Worm (Caenorhabditis elegans) whole organism, young adult: ENCODE data around the gene B0001.8.

Source experiments
- D2030.7 ChIP-seq: fragments of 200-800 bp; sonication (Bioruptor generic); IDR thresholded peaks from 2 replicates; pipeline ENCODE4 v1.3.6; 2022; ENCODE audit warnings: missing genetic modification reagents, missing genetic modification characterization, missing compliant biosample characterization
- F33H1.4 ChIP-seq: fragments of 200-800 bp; sonication (Bioruptor generic); IDR thresholded peaks from 2 replicates; pipeline ENCODE4 v1.3.6; 2022; ENCODE audit warnings: missing genetic modification reagents, missing genetic modification characterization, missing compliant biosample characterization
- F39B2.1 ChIP-seq: fragments of 200-800 bp; sonication (Bioruptor generic); IDR thresholded peaks from 2 replicates; pipeline ENCODE4 v1.3.6; 2022; ENCODE audit warnings: missing genetic modification reagents, missing genetic modification characterization, missing compliant biosample characterization
- F55B11.4 ChIP-seq: sonication (generic microtip); optimal IDR thresholded peaks from 2 replicates; lab custom pipeline; 2016; ENCODE audit warnings: missing compliant biosample characterization, missing genetic modification characterization, borderline replicate concordance; ENCODE audit not compliant: insufficient read depth
- K12H6.12 ChIP-seq: fragments of 200-800 bp; sonication (Bioruptor generic); optimal IDR thresholded peaks from 2 replicates; lab custom pipeline; 2018; ENCODE audit warnings: mild to moderate bottlenecking, missing genetic modification characterization, missing compliant biosample characterization
- Y67H2A.10 ChIP-seq: fragments of 200-800 bp; sonication (Bioruptor generic); conservative IDR thresholded peaks from 2 replicates; pipeline ENCODE4 v1.3.6; 2022; ENCODE audit warnings: missing genetic modification reagents, missing genetic modification characterization, missing compliant biosample characterization
- Y79H2A.3 ChIP-seq: fragments of 200-800 bp; sonication (Bioruptor generic); conservative IDR thresholded peaks from 2 replicates; pipeline ENCODE4 v1.3.6; 2022; ENCODE audit warnings: missing genetic modification reagents, missing genetic modification characterization, missing compliant biosample characterization
- ZK185.1 ChIP-seq: sonication (generic microtip); optimal IDR thresholded peaks from 2 replicates; lab custom pipeline; 2016; ENCODE audit warnings: mild to moderate bottlenecking, missing genetic modification characterization, missing compliant biosample characterization; ENCODE audit not compliant: poor library complexity, severe bottlenecking
- aptf-2 ChIP-seq: fragments of 200-800 bp; sonication (Bioruptor generic); conservative IDR thresholded peaks from 2 replicates; pipeline ENCODE4 v1.3.6; 2022; ENCODE audit warnings: missing genetic modification reagents, missing genetic modification characterization, missing compliant biosample characterization
- aptf-3 ChIP-seq: fragments of 200-800 bp; sonication (Bioruptor generic); IDR thresholded peaks from 2 replicates; pipeline ENCODE4 v1.3.6; 2022; ENCODE audit warnings: missing genetic modification characterization, missing compliant biosample characterization
- atf-7 ChIP-seq: sonication (generic microtip); optimal IDR thresholded peaks from 2 replicates; lab custom pipeline; 2017; ENCODE audit warnings: mild to moderate bottlenecking, missing genetic modification characterization, missing compliant biosample characterization
- attf-5 ChIP-seq: fragments of 200-800 bp; sonication (Bioruptor generic); optimal IDR thresholded peaks from 2 replicates; lab custom pipeline; 2018; ENCODE audit warnings: mild to moderate bottlenecking, missing genetic modification characterization, missing compliant biosample characterization
- cebp-1 ChIP-seq, 2 experiments: fragments of 200-800 bp in 1 of 2; sonication (Bioruptor generic) in 1 of 2; sonication (generic microtip) in 1 of 2; IDR thresholded peaks in 1 of 2; optimal IDR thresholded peaks in 1 of 2; 2 replicates each; pipeline versions ENCODE4 v1.3.6 to Lab custom; 2017 to 2022; ENCODE audit warnings: missing compliant biosample characterization in 2 of 2, missing genetic modification characterization in 2 of 2, mild to moderate bottlenecking in 1 of 2, missing genetic modification reagents in 1 of 2, moderate library complexity in 1 of 2
- cebp-2 ChIP-seq: fragments of 200-800 bp; sonication (Bioruptor generic); IDR thresholded peaks from 2 replicates; pipeline ENCODE4 v1.3.6; 2022; ENCODE audit warnings: missing genetic modification characterization, missing compliant biosample characterization
- ceh-100 ChIP-seq: fragments of 200-800 bp; sonication (Bioruptor generic); IDR thresholded peaks from 2 replicates; pipeline ENCODE4 v1.3.6; 2022; ENCODE audit warnings: missing genetic modification reagents, missing genetic modification characterization, missing compliant biosample characterization
- ceh-40 ChIP-seq: fragments of 200-800 bp; sonication (Bioruptor generic); IDR thresholded peaks from 2 replicates; pipeline ENCODE4 v1.3.6; 2022; ENCODE audit warnings: missing genetic modification characterization, missing compliant biosample characterization
- ceh-58 ChIP-seq: fragments of 200-800 bp; sonication (Bioruptor generic); IDR thresholded peaks from 2 replicates; pipeline ENCODE4 v1.3.6; 2022; ENCODE audit warnings: missing genetic modification characterization, missing compliant biosample characterization
- dox-1 ChIP-seq: fragments of 200-800 bp; sonication (Bioruptor generic); IDR thresholded peaks from 2 replicates; pipeline ENCODE4 v1.3.6; 2022; ENCODE audit warnings: missing genetic modification reagents, missing genetic modification characterization, missing compliant biosample characterization
- egl-44 ChIP-seq: fragments of 200-800 bp; sonication (Bioruptor generic); IDR thresholded peaks from 2 replicates; pipeline ENCODE4 v1.3.6; 2022; ENCODE audit warnings: missing genetic modification reagents, missing genetic modification characterization, missing compliant biosample characterization
- egrh-3 ChIP-seq: fragments of 200-800 bp; sonication (Bioruptor generic); IDR thresholded peaks from 2 replicates; pipeline ENCODE4 v1.3.6; 2022; ENCODE audit warnings: missing genetic modification reagents, missing genetic modification characterization, missing compliant biosample characterization
- ekl-4 ChIP-seq: fragments of 200-800 bp; sonication (Bioruptor generic); IDR thresholded peaks from 2 replicates; pipeline ENCODE4 v1.3.6; 2022; ENCODE audit warnings: missing genetic modification reagents, missing genetic modification characterization, missing compliant biosample characterization
- fkh-3 ChIP-seq: sonication (generic microtip); optimal IDR thresholded peaks from 2 replicates; lab custom pipeline; 2016; ENCODE audit warnings: mild to moderate bottlenecking, missing genetic modification characterization, missing compliant biosample characterization
- gei-17 ChIP-seq: fragments of 200-800 bp; sonication (Bioruptor generic); optimal IDR thresholded peaks from 2 replicates; lab custom pipeline; 2018; ENCODE audit warnings: mild to moderate bottlenecking, missing genetic modification characterization, missing compliant biosample characterization
- hsf-1 ChIP-seq: fragments of 200-800 bp; sonication (Bioruptor generic); IDR thresholded peaks from 2 replicates; pipeline ENCODE4 v1.3.6; 2022; ENCODE audit warnings: missing genetic modification reagents, missing genetic modification characterization, missing compliant biosample characterization
- madf-6 ChIP-seq: fragments of 200-800 bp; sonication (Bioruptor generic); IDR thresholded peaks from 2 replicates; pipeline ENCODE4 v1.3.6; 2022; ENCODE audit warnings: missing genetic modification reagents, missing genetic modification characterization, missing compliant biosample characterization
- mel-28 ChIP-seq: sonication (generic microtip); optimal IDR thresholded peaks from 2 replicates; lab custom pipeline; 2016; ENCODE audit warnings: borderline replicate concordance, mild to moderate bottlenecking, missing genetic modification characterization, missing compliant biosample characterization
- mes-4 ChIP-seq: sonication (generic microtip); optimal IDR thresholded peaks from 2 replicates; lab custom pipeline; 2016; ENCODE audit warnings: missing genotype, missing genetic modification characterization, missing compliant biosample characterization
- mxl-1 ChIP-seq: sonication (generic microtip); optimal IDR thresholded peaks from 2 replicates; lab custom pipeline; 2016; ENCODE audit warnings: missing genetic modification characterization, missing compliant biosample characterization
- nhr-27 ChIP-seq: fragments of 200-800 bp; sonication (Bioruptor generic); optimal IDR thresholded peaks from 2 replicates; lab custom pipeline; 2018; ENCODE audit warnings: mild to moderate bottlenecking, missing genetic modification characterization, moderate library complexity, missing compliant biosample characterization
- pbrm-1 ChIP-seq: fragments of 200-800 bp; sonication (Bioruptor generic); IDR thresholded peaks from 2 replicates; pipeline ENCODE4 v1.3.6; 2022; ENCODE audit warnings: missing genetic modification reagents, missing genetic modification characterization, missing compliant biosample characterization
- sdz-38 ChIP-seq: sonication (generic microtip); optimal IDR thresholded peaks from 2 replicates; lab custom pipeline; 2016; ENCODE audit warnings: missing genotype, missing genetic modification characterization, missing compliant biosample characterization
- sea-2 ChIP-seq: fragments of 200-800 bp; sonication (Bioruptor generic); IDR thresholded peaks from 2 replicates; pipeline ENCODE4 v1.3.6; 2022; ENCODE audit warnings: missing genetic modification characterization, missing compliant biosample characterization
- snpc-1.1 ChIP-seq: sonication (generic microtip); optimal IDR thresholded peaks from 2 replicates; lab custom pipeline; 2017; ENCODE audit warnings: missing genetic modification characterization, mild to moderate bottlenecking, missing compliant biosample characterization, antibody characterized with exemption, moderate library complexity, missing genotype, missing genetic modification reagents; ENCODE audit not compliant: insufficient read depth
- snpc-3.4 ChIP-seq: sonication (generic microtip); optimal IDR thresholded peaks from 2 replicates; lab custom pipeline; 2017; ENCODE audit warnings: missing genetic modification characterization, mild to moderate bottlenecking, missing compliant biosample characterization, antibody characterized with exemption, moderate library complexity, missing genotype, missing genetic modification reagents
- somi-1 ChIP-seq: fragments of 200-800 bp; sonication (Bioruptor generic); optimal IDR thresholded peaks from 2 replicates; lab custom pipeline; 2018; ENCODE audit warnings: mild to moderate bottlenecking, missing genetic modification characterization, missing compliant biosample characterization
- sptf-2 ChIP-seq: fragments of 200-800 bp; sonication (Bioruptor generic); optimal IDR thresholded peaks from 2 replicates; lab custom pipeline; 2018; ENCODE audit warnings: mild to moderate bottlenecking, missing genetic modification characterization, missing compliant biosample characterization
- ztf-25 ChIP-seq: fragments of 200-800 bp; sonication (Bioruptor generic); IDR thresholded peaks from 2 replicates; pipeline ENCODE4 v1.3.6; 2022; ENCODE audit warnings: missing genetic modification reagents, missing genetic modification characterization, missing compliant biosample characterization
- ztf-26 ChIP-seq: sonication (generic microtip); optimal IDR thresholded peaks from 2 replicates; lab custom pipeline; 2017; ENCODE audit warnings: missing genetic modification characterization, missing compliant biosample characterization
- ztf-6 ChIP-seq: fragments of 200-800 bp; sonication (Bioruptor generic); IDR thresholded peaks from 2 replicates; pipeline ENCODE4 v1.3.6; 2022; ENCODE audit warnings: missing genetic modification reagents, missing genetic modification characterization, missing compliant biosample characterization

B0001.8 gene

ce11 chrIV:12160421-12160820 lies 19.6 kb upstream of the B0001.8 start:
- TF ChIP-seq ZK185.1 (tag; lab: Kevin White, UChicago) (no peak), snpc-1.1 (no peak), sdz-38 (no peak), cebp-2 (GFP tag; lab: Robert Waterston, UW) (no peak), ztf-6 (GFP tag; lab: Robert Waterston, UW) (no peak), somi-1 (no peak), sea-2 (GFP tag; lab: Robert Waterston, UW) (no peak), D2030.7 (GFP tag; lab: Robert Waterston, UW) (no peak), F39B2.1 (no peak), atf-7 (tag; lab: Kevin White, UChicago) (no peak), attf-5 (GFP tag; lab: Kevin White, UChicago) (no peak), fkh-3 (no peak), ceh-58 (no peak), Y67H2A.10 (no peak), nhr-27 (tag; lab: Kevin White, UChicago) (no peak), K12H6.12 (tag; lab: Kevin White, UChicago) (no peak), mel-28 (tag; lab: Kevin White, UChicago) (no peak), sptf-2 (GFP tag; lab: Kevin White, UChicago) (no peak), mxl-1 (no peak)

ce11 chrIV:12157915-12158314 lies 17.1 kb upstream of the B0001.8 start:
- TF ChIP-seq ZK185.1 (tag; lab: Kevin White, UChicago), result no peak
- TF ChIP-seq ekl-4 (GFP tag; lab: Robert Waterston, UW), result no peak

ce11 chrIV:12156642-12157233 lies 15.9 kb upstream of the B0001.8 start, which contains the start of gene eri-12:
TSS of gene eri-12 (plus strand) at chrIV:12156838.
- no peak for TF ChIP-seq aptf-2 (GFP tag; lab: Robert Waterston, UW)
- TF ChIP-seq K12H6.12 (tag; lab: Kevin White, UChicago), result no peak
- no peak for TF ChIP-seq egl-44 (GFP tag; lab: Robert Waterston, UW)
- TF ChIP-seq gei-17 (GFP tag; lab: Kevin White, UChicago), result no peak
- TF ChIP-seq F55B11.4 (tag; lab: Kevin White, UChicago), result no peak
- no peak for TF ChIP-seq ztf-26
- no peak for TF ChIP-seq cebp-1 (GFP tag; IDR thresholded peaks at IDR 0.05; lab: Robert Waterston, UW)
- TF ChIP-seq cebp-1 (tag; optimal IDR thresholded peaks at IDR 0.05; lab: Kevin White, UChicago), result no peak
- no peak for TF ChIP-seq mes-4 (tag; lab: Kevin White, UChicago)
- TF ChIP-seq pbrm-1 (GFP tag; lab: Robert Waterston, UW), result no peak
- no peak for TF ChIP-seq ceh-100 (GFP tag; lab: Robert Waterston, UW)
- TF ChIP-seq Y79H2A.3, result no peak
- TF ChIP-seq egrh-3 (GFP tag; lab: Robert Waterston, UW), result no peak
- no peak for TF ChIP-seq F33H1.4 (GFP tag; lab: Robert Waterston, UW)
- no peak for TF ChIP-seq ztf-25
- no peak for TF ChIP-seq snpc-3.4 (tag; lab: Kevin White, UChicago)

DNA sequence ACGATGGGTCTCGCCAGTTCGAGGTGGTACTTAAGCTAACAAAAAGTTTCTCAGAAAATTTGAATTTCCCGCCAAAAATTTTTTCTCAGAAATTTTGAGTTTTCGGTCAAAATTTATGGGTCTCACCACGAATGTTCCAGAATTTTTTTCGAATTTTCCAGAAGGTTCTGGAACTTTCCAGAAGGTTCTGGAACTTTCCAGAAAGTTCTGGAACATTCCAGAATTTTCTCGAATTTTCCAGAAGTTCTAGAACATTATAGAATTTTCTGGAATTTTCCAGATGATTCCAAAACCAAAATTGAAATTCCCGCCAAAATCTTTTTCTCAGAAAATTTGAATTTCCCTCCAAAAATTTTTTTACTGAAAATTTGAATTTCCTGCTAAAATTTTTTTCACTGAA lies 15.0 kb upstream of the B0001.8 start:
- TF ChIP-seq ceh-40, result 0 out of 2 replicates have a peak, but pooled peaks have one; percentile 30
- peak; percentile 68 for TF ChIP-seq madf-6 (GFP tag; lab: Robert Waterston, UW)
- TF ChIP-seq hsf-1 (GFP tag; lab: Robert Waterston, UW), result peak; percentile 98
- peak; percentile 64; the same call in 1 of the 2 replicates for TF ChIP-seq Y67H2A.10
- peak; percentile 71; the same call in 1 of the 2 replicates for TF ChIP-seq cebp-2 (GFP tag; lab: Robert Waterston, UW)
- TF ChIP-seq dox-1 (GFP tag; lab: Robert Waterston, UW), result peak; percentile 84
- peak; percentile 39; the same call in 1 of the 2 replicates for TF ChIP-seq pbrm-1 (GFP tag; lab: Robert Waterston, UW)
- 0 out of 2 replicates have a peak, but pooled peaks have one; percentile 64 for TF ChIP-seq aptf-3 (GFP tag; lab: Robert Waterston, UW)
- TF ChIP-seq ekl-4 (GFP tag; lab: Robert Waterston, UW), result peak; percentile 64; the same call in 1 of the 2 replicates
- TF ChIP-seq, all 124 proteins: peak for 9; not testable (repeated sequence) for 115
